Worm (Caenorhabditis elegans) whole organism, early embryonic: Measurements from ENCODE around the gene swm-1.

Experiments used
- aly-1 ChIP-seq: sonication (generic microtip); optimal IDR thresholded peaks from 2 replicates; lab custom pipeline; 2016; ENCODE audit warnings: missing genetic modification characterization, missing compliant biosample characterization
- hmbx-1 ChIP-seq: sonication (generic microtip); optimal IDR thresholded peaks from 2 replicates; lab custom pipeline; 2016; ENCODE audit warnings: mild to moderate bottlenecking, missing genetic modification characterization, missing compliant biosample characterization
- tbx-11 ChIP-seq: fragments of 200-800 bp; sonication (Bioruptor generic); IDR thresholded peaks from 2 replicates; pipeline ENCODE4 v1.3.6; 2022; ENCODE audit warnings: missing genetic modification characterization, missing compliant biosample characterization

DNA sequence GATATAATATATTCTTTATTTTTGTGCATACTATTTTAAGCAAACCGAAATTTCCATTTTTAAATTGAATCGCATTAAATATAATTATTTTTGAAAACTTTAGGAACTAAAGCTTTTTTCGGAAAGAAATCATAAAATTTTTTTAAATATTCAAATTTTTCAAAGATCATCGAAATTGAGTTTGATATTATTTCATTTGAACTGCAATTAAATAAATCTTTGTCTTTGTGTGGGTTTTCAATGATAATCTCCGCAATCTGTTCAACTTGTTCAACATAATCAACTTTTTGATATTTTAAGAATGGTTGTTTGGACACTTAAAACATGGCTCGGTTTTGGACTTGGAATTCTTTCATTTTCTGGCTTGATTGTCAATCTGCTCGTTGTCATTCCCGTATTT is 45.5 kb downstream of the swm-1 start, which contains the start of gene srx-2:
- TF ChIP-seq hmbx-1 (tag; lab: Kevin White, UChicago) (no peak), tbx-11 (GFP tag; lab: Robert Waterston, UW) (no peak), aly-1 (no peak)
